In the genomic region with DNA sequence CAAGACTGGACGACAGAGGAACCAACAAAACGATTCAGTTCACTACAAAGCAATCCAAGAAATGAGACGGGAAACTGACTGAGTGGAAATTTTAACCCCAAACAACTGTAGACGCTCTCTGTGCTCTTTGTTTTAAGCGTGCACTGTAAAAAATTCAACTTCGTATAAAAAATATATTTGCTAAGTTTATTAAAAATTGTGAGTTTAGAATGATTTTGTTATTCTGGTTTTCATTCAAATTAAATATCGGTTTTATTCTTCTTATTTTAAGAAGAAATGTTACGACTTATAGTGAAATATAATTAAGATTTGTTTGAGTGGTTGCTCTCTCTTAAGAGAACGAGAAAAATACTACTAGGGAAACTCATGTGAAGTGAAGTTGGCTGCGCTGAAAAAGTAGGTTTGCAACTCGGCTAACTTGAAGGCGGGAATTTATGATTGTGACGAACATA, we compare ENCODE assay signal across 1 fruit fly cellular context.
A peak's percentile ranks its signal among the peaks of the same experiment; 100 is the strongest.
TF ChIP-seq lines count a peak whose summit lies in the region.

No protein-coding gene starts in this region.

TF ChIP-seq in whole organism, embryonic, 481 proteins besides CTCF, POLR2A, EP300 and RAD21 (continued from another document and continues in another):
- peak; percentile 98 for TF ChIP-seq dysf (GFP tag; IDR thresholded peaks at IDR 0.05; lab: Robert Waterston, UW)
- peak; percentile 97 for TF ChIP-seq ken (GFP tag; IDR thresholded peaks at IDR 0.05; lab: Robert Waterston, UW)
- peak; percentile 94 for TF ChIP-seq jigr1 (GFP tag; IDR thresholded peaks at IDR 0.05; lab: Robert Waterston, UW)
- peak; percentile 63 for TF ChIP-seq Jarid2 (GFP tag; optimal IDR thresholded peaks at IDR 0.05; lab: Kevin White, UChicago)
- TF ChIP-seq en (GFP tag; optimal IDR thresholded peaks at IDR 0.05; lab: Kevin White, UChicago): peak; percentile 74
- peak; percentile 95 for TF ChIP-seq Hsf (GFP tag; optimal IDR thresholded peaks at IDR 0.05; lab: Kevin White, UChicago)
- TF ChIP-seq lov (optimal IDR thresholded peaks at IDR 0.05; lab: Kevin White, UChicago): no peak
- TF ChIP-seq lov (GFP tag; IDR thresholded peaks at IDR 0.05; lab: Robert Waterston, UW): peak; percentile 97; the same call in 2 of the 3 replicates
- peak; percentile 97 for TF ChIP-seq ara (GFP tag; IDR thresholded peaks at IDR 0.05; lab: Robert Waterston, UW)
- TF ChIP-seq pfk (GFP tag; optimal IDR thresholded peaks at IDR 0.05; lab: Kevin White, UChicago): peak; percentile 37
- peak; percentile 82 for TF ChIP-seq CG30431 (GFP tag; optimal IDR thresholded peaks at IDR 0.05; lab: Kevin White, UChicago)
- TF ChIP-seq jumu (GFP tag; optimal IDR thresholded peaks at IDR 0.05; lab: Kevin White, UChicago): peak; percentile 96
- TF ChIP-seq B-H1 (GFP tag; IDR thresholded peaks at IDR 0.05; lab: Robert Waterston, UW): peak; percentile 98
- TF ChIP-seq CG4424 (GFP tag; optimal IDR thresholded peaks at IDR 0.05; lab: Kevin White, UChicago): peak; percentile 94
- TF ChIP-seq esg (GFP tag; conservative IDR thresholded peaks at IDR 0.05; lab: Robert Waterston, UW): peak; percentile 97
- peak; percentile 94 for TF ChIP-seq wdn (GFP tag; IDR thresholded peaks at IDR 0.05; lab: Robert Waterston, UW)
- TF ChIP-seq H2.0 (GFP tag; IDR thresholded peaks at IDR 0.05; lab: Robert Waterston, UW): peak; percentile 98
- peak; percentile 47 for TF ChIP-seq sqz (GFP tag; optimal IDR thresholded peaks at IDR 0.05; lab: Kevin White, UChicago)
- TF ChIP-seq CG12942 (GFP tag; optimal IDR thresholded peaks at IDR 0.05; lab: Kevin White, UChicago): peak; percentile 95
- peak; percentile 97 for TF ChIP-seq CG14441 (GFP tag; IDR thresholded peaks at IDR 0.05; lab: Robert Waterston, UW)
- TF ChIP-seq CG17829 (tag; optimal IDR thresholded peaks at IDR 0.05; lab: Kevin White, UChicago): peak; percentile 96
- peak; percentile 99 for TF ChIP-seq HLH3B (GFP tag; IDR thresholded peaks at IDR 0.05; lab: Robert Waterston, UW)
- TF ChIP-seq da (GFP tag; optimal IDR thresholded peaks at IDR 0.05; lab: Kevin White, UChicago): peak; percentile 66
- TF ChIP-seq CG6689 (GFP tag; IDR thresholded peaks at IDR 0.05; lab: Robert Waterston, UW): peak; percentile 98
- TF ChIP-seq CG42726 (GFP tag; IDR thresholded peaks at IDR 0.05; lab: Robert Waterston, UW; ENCODE audit: partially characterized antibody): no peak
- TF ChIP-seq CG11247 (GFP tag; IDR thresholded peaks at IDR 0.05; lab: Robert Waterston, UW): peak; percentile 94
- peak; percentile 96 for TF ChIP-seq ro (GFP tag; IDR thresholded peaks at IDR 0.05; lab: Robert Waterston, UW)
- peak; percentile 97 for TF ChIP-seq peb (GFP tag; IDR thresholded peaks at IDR 0.05; lab: Robert Waterston, UW)
- peak; percentile 87 for TF ChIP-seq sens-2 (GFP tag; IDR thresholded peaks at IDR 0.05; lab: Robert Waterston, UW)
- peak; percentile 94 for TF ChIP-seq Rx (GFP tag; IDR thresholded peaks at IDR 0.05; lab: Robert Waterston, UW)
- TF ChIP-seq CG32532 (GFP tag; IDR thresholded peaks at IDR 0.05; lab: Robert Waterston, UW): peak; percentile 97
- peak; percentile 97 for TF ChIP-seq CG15601 (tag; optimal IDR thresholded peaks at IDR 0.05; lab: Kevin White, UChicago)
- peak; percentile 97 for TF ChIP-seq lmd (GFP tag; IDR thresholded peaks at IDR 0.05; lab: Robert Waterston, UW)
- peak; percentile 45; the same call in 1 of the 2 replicates for TF ChIP-seq CG13287 (GFP tag; IDR thresholded peaks at IDR 0.05; lab: Robert Waterston, UW; ENCODE audit: partially characterized antibody)
- TF ChIP-seq ewg (GFP tag; optimal IDR thresholded peaks at IDR 0.05; lab: Kevin White, UChicago): peak; percentile 81
- peak; percentile 68 for TF ChIP-seq CG34376 (GFP tag; optimal IDR thresholded peaks at IDR 0.05; lab: Kevin White, UChicago)
- peak; percentile 95 for TF ChIP-seq CG10209 (GFP tag; optimal IDR thresholded peaks at IDR 0.05; lab: Kevin White, UChicago)
- no peak for TF ChIP-seq Tbp (GFP tag; optimal IDR thresholded peaks at IDR 0.05; lab: Kevin White, UChicago)
- TF ChIP-seq MBD-R2 (GFP tag; IDR thresholded peaks at IDR 0.05; lab: Robert Waterston, UW): peak; percentile 95
- peak; percentile 68 for TF ChIP-seq disco-r (GFP tag; optimal IDR thresholded peaks at IDR 0.05; lab: Kevin White, UChicago)
- peak; percentile 87 for TF ChIP-seq CG3407 (GFP tag; optimal IDR thresholded peaks at IDR 0.05; lab: Kevin White, UChicago)
- TF ChIP-seq Hand (GFP tag; optimal IDR thresholded peaks at IDR 0.05; lab: Kevin White, UChicago): peak; percentile 62
- peak; percentile 97 for TF ChIP-seq CG14050 (GFP tag; IDR thresholded peaks at IDR 0.05; lab: Robert Waterston, UW)
- TF ChIP-seq org-1 (GFP tag; optimal IDR thresholded peaks at IDR 0.05; lab: Kevin White, UChicago): peak; percentile 91
- TF ChIP-seq exex (tag; optimal IDR thresholded peaks at IDR 0.05; lab: Kevin White, UChicago): peak; percentile 66
- no peak for TF ChIP-seq CG16813 (GFP tag; IDR thresholded peaks at IDR 0.05; lab: Robert Waterston, UW; ENCODE audit: partially characterized antibody)
- TF ChIP-seq luna (GFP tag; optimal IDR thresholded peaks at IDR 0.05; lab: Kevin White, UChicago): peak; percentile 82
- TF ChIP-seq NC2β (GFP tag; optimal IDR thresholded peaks at IDR 0.05; lab: Kevin White, UChicago): peak; percentile 90
- TF ChIP-seq CG9932 (GFP tag; IDR thresholded peaks at IDR 0.05; lab: Robert Waterston, UW): peak; percentile 96
- TF ChIP-seq CG18262 (tag; optimal IDR thresholded peaks at IDR 0.05; lab: Kevin White, UChicago): peak; percentile 97
- TF ChIP-seq Dref (GFP tag; IDR thresholded peaks at IDR 0.05; lab: Robert Waterston, UW): no peak
- peak; percentile 91 for TF ChIP-seq bab2 (GFP tag; optimal IDR thresholded peaks at IDR 0.05; lab: Kevin White, UChicago)
- TF ChIP-seq ranshi (GFP tag; IDR thresholded peaks at IDR 0.05; lab: Robert Waterston, UW): peak; percentile 99
- peak; percentile 94 for TF ChIP-seq gcm (GFP tag; optimal IDR thresholded peaks at IDR 0.05; lab: Kevin White, UChicago)
- no peak for TF ChIP-seq Hr39 (optimal IDR thresholded peaks at IDR 0.05; lab: Kevin White, UChicago)
- peak; percentile 100 for TF ChIP-seq Opbp (GFP tag; IDR thresholded peaks at IDR 0.05; lab: Robert Waterston, UW; ENCODE audit: partially characterized antibody)
- TF ChIP-seq CG10979 (tag; optimal IDR thresholded peaks at IDR 0.05; lab: Kevin White, UChicago): peak; percentile 97
- peak; percentile 58 for TF ChIP-seq YL-1 (GFP tag; optimal IDR thresholded peaks at IDR 0.05; lab: Kevin White, UChicago)
- TF ChIP-seq Ssrp (tag; optimal IDR thresholded peaks at IDR 0.05; lab: Kevin White, UChicago): peak; percentile 97
- peak; percentile 93 for TF ChIP-seq Oaz (GFP tag; IDR thresholded peaks at IDR 0.05; lab: Robert Waterston, UW)
- peak; percentile 96 for TF ChIP-seq ase (GFP tag; IDR thresholded peaks at IDR 0.05; lab: Robert Waterston, UW)
- TF ChIP-seq CG9817 (tag; optimal IDR thresholded peaks at IDR 0.05; lab: Kevin White, UChicago): peak; percentile 80
- no peak for TF ChIP-seq BEAF-32 (GFP tag; optimal IDR thresholded peaks at IDR 0.05; lab: Kevin White, UChicago)
- TF ChIP-seq CG10147 (GFP tag; optimal IDR thresholded peaks at IDR 0.05; lab: Kevin White, UChicago): peak; percentile 81
- TF ChIP-seq CG12769 (tag; optimal IDR thresholded peaks at IDR 0.05; lab: Kevin White, UChicago): peak; percentile 88
- TF ChIP-seq CG2129 (GFP tag; IDR thresholded peaks at IDR 0.05; lab: Robert Waterston, UW; ENCODE audit: partially characterized antibody): no peak
- no peak for TF ChIP-seq CG8478 (optimal IDR thresholded peaks at IDR 0.05; lab: Kevin White, UChicago)
- TF ChIP-seq lbe (GFP tag; optimal IDR thresholded peaks at IDR 0.05; lab: Kevin White, UChicago): no peak
- peak; percentile 41 for TF ChIP-seq CG3995 (GFP tag; optimal IDR thresholded peaks at IDR 0.05; lab: Kevin White, UChicago)
- TF ChIP-seq CG6683 (GFP tag; optimal IDR thresholded peaks at IDR 0.05; lab: Kevin White, UChicago): peak; percentile 80
- TF ChIP-seq az2 (GFP tag; optimal IDR thresholded peaks at IDR 0.05; lab: Kevin White, UChicago): peak; percentile 98
- peak; percentile 95 for TF ChIP-seq Dek (tag; optimal IDR thresholded peaks at IDR 0.05; lab: Kevin White, UChicago)
- peak in 1 of 3 experiments; percentile 99 for TF ChIP-seq lola (GFP tag; optimal IDR thresholded peaks at IDR 0.05; lab: Kevin White, UChicago)
- 0 out of 2 replicates have a peak, but pooled peaks have one; percentile 22 for TF ChIP-seq Dip2 (GFP tag; IDR thresholded peaks at IDR 0.05; lab: Robert Waterston, UW)
- TF ChIP-seq Adf1 (GFP tag; IDR thresholded peaks at IDR 0.05; lab: Robert Waterston, UW): peak; percentile 79
- TF ChIP-seq CG31388 (GFP tag; optimal IDR thresholded peaks at IDR 0.05; lab: Kevin White, UChicago): peak; percentile 81
- TF ChIP-seq HLH54F (GFP tag; optimal IDR thresholded peaks at IDR 0.05; lab: Kevin White, UChicago): peak; percentile 77
- TF ChIP-seq CG6813 (GFP tag; optimal IDR thresholded peaks at IDR 0.05; lab: Kevin White, UChicago): peak; percentile 87
- TF ChIP-seq CG34422 (GFP tag; IDR thresholded peaks at IDR 0.05; lab: Robert Waterston, UW): peak; percentile 99
- peak; percentile 81 for TF ChIP-seq CG7271 (tag; optimal IDR thresholded peaks at IDR 0.05; lab: Kevin White, UChicago)
- TF ChIP-seq CG10959 (GFP tag; IDR thresholded peaks at IDR 0.05; lab: Robert Waterston, UW): peak; percentile 98
- TF ChIP-seq CG6272 (GFP tag; IDR thresholded peaks at IDR 0.05; lab: Robert Waterston, UW): peak; percentile 97
- peak; percentile 98 for TF ChIP-seq CG10366 (GFP tag; IDR thresholded peaks at IDR 0.05; lab: Robert Waterston, UW)
- TF ChIP-seq Bdp1 (GFP tag; optimal IDR thresholded peaks at IDR 0.05; lab: Kevin White, UChicago): peak; percentile 79
- TF ChIP-seq bowl (GFP tag; IDR thresholded peaks at IDR 0.05; lab: Robert Waterston, UW): peak; percentile 97
- TF ChIP-seq btn (GFP tag; optimal IDR thresholded peaks at IDR 0.05; lab: Kevin White, UChicago): peak; percentile 73
- peak; percentile 72 for TF ChIP-seq CG18011 (GFP tag; optimal IDR thresholded peaks at IDR 0.05; lab: Kevin White, UChicago)
- TF ChIP-seq sim (GFP tag; IDR thresholded peaks at IDR 0.05; lab: Robert Waterston, UW): peak; percentile 97
- peak; percentile 95 for TF ChIP-seq Ravus (GFP tag; IDR thresholded peaks at IDR 0.05; lab: Robert Waterston, UW)
- TF ChIP-seq cad (GFP tag; optimal IDR thresholded peaks at IDR 0.05; lab: Kevin White, UChicago): no peak
- TF ChIP-seq Lpt (GFP tag; optimal IDR thresholded peaks at IDR 0.05; lab: Kevin White, UChicago): no peak
- TF ChIP-seq Dll (GFP tag; IDR thresholded peaks at IDR 0.05; lab: Robert Waterston, UW; ENCODE audit: partially characterized antibody): 0 out of 4 replicates have a peak, but pooled peaks have one; percentile 19
- peak; percentile 93 for TF ChIP-seq NfI (GFP tag; optimal IDR thresholded peaks at IDR 0.05; lab: Kevin White, UChicago)
- TF ChIP-seq bcd (GFP tag; optimal IDR thresholded peaks at IDR 0.05; lab: Kevin White, UChicago): peak; percentile 90
- peak; percentile 99 for TF ChIP-seq so (GFP tag; IDR thresholded peaks at IDR 0.05; lab: Robert Waterston, UW)
- peak; percentile 98 for TF ChIP-seq tgo (GFP tag; IDR thresholded peaks at IDR 0.05; lab: Robert Waterston, UW)
- peak; percentile 56 for TF ChIP-seq D19B (GFP tag; optimal IDR thresholded peaks at IDR 0.05; lab: Kevin White, UChicago)
- peak; percentile 88 for TF ChIP-seq caup (GFP tag; optimal IDR thresholded peaks at IDR 0.05; lab: Kevin White, UChicago; ENCODE audit: severe bottlenecking)
- TF ChIP-seq CG12155 (GFP tag; optimal IDR thresholded peaks at IDR 0.05; lab: Kevin White, UChicago): peak; percentile 95
- TF ChIP-seq CG17612 (GFP tag; IDR thresholded peaks at IDR 0.05; lab: Robert Waterston, UW): peak; percentile 94
- TF ChIP-seq CG7928 (GFP tag; optimal IDR thresholded peaks at IDR 0.05; lab: Kevin White, UChicago): peak; percentile 41
- peak; percentile 98 for TF ChIP-seq sob (GFP tag; IDR thresholded peaks at IDR 0.05; lab: Robert Waterston, UW)
- TF ChIP-seq CG15011 (GFP tag; optimal IDR thresholded peaks at IDR 0.05; lab: Kevin White, UChicago): peak; percentile 83
- no peak for TF ChIP-seq hth (optimal IDR thresholded peaks at IDR 0.05; lab: Kevin White, UChicago)
- TF ChIP-seq mam (GFP tag; optimal IDR thresholded peaks at IDR 0.05; lab: Kevin White, UChicago): peak; percentile 96
- peak; percentile 89 for TF ChIP-seq CHES-1-like (GFP tag; optimal IDR thresholded peaks at IDR 0.05; lab: Kevin White, UChicago)
- TF ChIP-seq gcm2 (GFP tag; optimal IDR thresholded peaks at IDR 0.05; lab: Kevin White, UChicago): peak; percentile 96
- peak; percentile 98 for TF ChIP-seq Nf-YA (GFP tag; IDR thresholded peaks at IDR 0.05; lab: Robert Waterston, UW)
- peak; percentile 92 for TF ChIP-seq onecut (GFP tag; IDR thresholded peaks at IDR 0.05; lab: Robert Waterston, UW)
- TF ChIP-seq Antp (GFP tag; optimal IDR thresholded peaks at IDR 0.05; lab: Kevin White, UChicago): peak; percentile 94
- TF ChIP-seq h (optimal IDR thresholded peaks at IDR 0.05; lab: Kevin White, UChicago): no peak
- TF ChIP-seq Spps (tag; optimal IDR thresholded peaks at IDR 0.05; lab: Kevin White, UChicago): peak; percentile 92
- TF ChIP-seq Sox100B (GFP tag; optimal IDR thresholded peaks at IDR 0.05; lab: Kevin White, UChicago): peak; percentile 88
- TF ChIP-seq Ets65A (GFP tag; lab: Kevin White, UChicago): peak; percentile 94
- peak; percentile 94 for TF ChIP-seq lab (GFP tag; optimal IDR thresholded peaks at IDR 0.05; lab: Kevin White, UChicago)
- TF ChIP-seq pzg (GFP tag; optimal IDR thresholded peaks at IDR 0.05; lab: Kevin White, UChicago): peak; percentile 56
- peak; percentile 51 for TF ChIP-seq ash1 (GFP tag; optimal IDR thresholded peaks at IDR 0.05; lab: Kevin White, UChicago)
- peak; percentile 98 for TF ChIP-seq CG11695 (GFP tag; IDR thresholded peaks at IDR 0.05; lab: Robert Waterston, UW)
- peak; percentile 96 for TF ChIP-seq gce (GFP tag; IDR thresholded peaks at IDR 0.05; lab: Robert Waterston, UW)
- TF ChIP-seq tx (GFP tag; optimal IDR thresholded peaks at IDR 0.05; lab: Kevin White, UChicago): peak; percentile 92
- peak; percentile 99 for TF ChIP-seq vvl (GFP tag; IDR thresholded peaks at IDR 0.05; lab: Robert Waterston, UW)
- peak; percentile 83 for TF ChIP-seq HmgD (GFP tag; optimal IDR thresholded peaks at IDR 0.05; lab: Kevin White, UChicago)
- peak; percentile 95 for TF ChIP-seq CG12744 (GFP tag; optimal IDR thresholded peaks at IDR 0.05; lab: Kevin White, UChicago)
- TF ChIP-seq Eip74EF (GFP tag; optimal IDR thresholded peaks at IDR 0.05; lab: Kevin White, UChicago): peak in 1 of 2 experiments; percentile 91
- TF ChIP-seq Ptx1 (GFP tag; IDR thresholded peaks at IDR 0.05; lab: Robert Waterston, UW): peak; percentile 99
- peak; percentile 96 for TF ChIP-seq Side (GFP tag; optimal IDR thresholded peaks at IDR 0.05; lab: Kevin White, UChicago)
